Worm (Caenorhabditis elegans): ENCODE measurements around the gene F35D2.3.

F35D2.3 gene

DNA sequence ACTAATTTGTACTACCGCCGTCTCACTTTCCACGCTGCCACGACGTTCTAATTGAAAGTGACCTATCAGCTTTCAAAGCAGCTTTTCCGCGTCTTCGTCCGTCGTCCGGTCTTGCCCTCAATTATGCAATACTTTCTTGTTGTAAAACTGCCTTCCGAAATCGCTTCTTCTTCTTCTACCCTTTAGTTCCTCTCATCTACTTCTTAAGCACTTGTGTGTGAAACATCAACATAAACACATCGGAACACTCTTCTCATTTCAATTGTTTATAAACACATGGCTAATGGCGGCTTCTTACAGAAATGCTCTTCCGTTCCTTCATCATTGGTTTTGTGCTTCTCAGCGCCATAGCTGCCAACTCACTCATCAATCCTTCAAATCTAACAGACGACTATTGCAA lies at the start of gene F35D2.3:
TSS of gene F35D2.3 (plus strand) at position 301 of the 400 bp plus-strand sequence.
- TF ChIP-seq ama-1 (optimal IDR thresholded peaks at IDR 0.05) = no peak
- no peak for TF ChIP-seq tra-4 (tag; optimal IDR thresholded peaks at IDR 0.05)
- no peak for TF ChIP-seq flt-1 (GFP tag; IDR thresholded peaks at IDR 0.05)
- TF ChIP-seq hmg-4 (GFP tag; optimal IDR thresholded peaks at IDR 0.05) = no peak
- no peak for TF ChIP-seq pes-1 (GFP tag; IDR thresholded peaks at IDR 0.05)
- no peak for TF ChIP-seq ets-7 (tag; optimal IDR thresholded peaks at IDR 0.05)
- no peak for TF ChIP-seq ceh-36 (tag; optimal IDR thresholded peaks at IDR 0.05)
- no peak for TF ChIP-seq B0310.2 (tag; optimal IDR thresholded peaks at IDR 0.05)
- TF ChIP-seq F13C5.2 (tag; optimal IDR thresholded peaks at IDR 0.05) = no peak
- TF ChIP-seq ceh-13 (GFP tag; optimal IDR thresholded peaks at IDR 0.05) = no peak
- TF ChIP-seq tbx-37 (GFP tag; conservative IDR thresholded peaks at IDR 0.05) = no peak
- no peak for TF ChIP-seq scrt-1 (GFP tag; IDR thresholded peaks at IDR 0.05)
- TF ChIP-seq tbx-11 (GFP tag; IDR thresholded peaks at IDR 0.05) = no peak
- TF ChIP-seq sea-1 (GFP tag; conservative IDR thresholded peaks at IDR 0.05) = no peak
- no peak for TF ChIP-seq hmbx-1 (tag; optimal IDR thresholded peaks at IDR 0.05)
- TF ChIP-seq hnd-1 (tag; optimal IDR thresholded peaks at IDR 0.05) = no peak

DNA sequence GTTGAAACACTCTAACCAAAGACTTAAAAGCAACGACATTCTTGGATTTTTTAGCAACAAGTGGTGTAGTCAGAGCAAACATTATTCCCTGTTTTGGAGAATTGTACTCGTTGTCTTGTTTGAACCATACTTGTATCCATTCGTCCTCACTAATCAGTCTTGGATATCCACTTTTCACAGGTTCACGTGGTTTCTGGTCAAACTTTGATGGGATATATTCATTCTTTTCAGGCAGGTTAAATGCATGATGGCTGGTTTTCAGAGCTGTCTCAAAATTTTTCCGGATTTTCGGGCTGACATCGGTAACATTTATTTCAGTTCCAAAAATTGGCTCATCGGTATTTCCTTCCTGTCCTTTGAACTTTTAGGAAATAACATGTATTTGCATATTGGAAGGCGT lies 49.0 kb upstream of the F35D2.3 start:
- TF ChIP-seq F13C5.2 (tag; optimal IDR thresholded peaks at IDR 0.05) (no peak), ceh-13 (GFP tag; optimal IDR thresholded peaks at IDR 0.05) (no peak), tbx-37 (GFP tag; conservative IDR thresholded peaks at IDR 0.05) (no peak), aly-1 (tag; optimal IDR thresholded peaks at IDR 0.05) (no peak), ama-1 (optimal IDR thresholded peaks at IDR 0.05) (no peak), hmbx-1 (tag; optimal IDR thresholded peaks at IDR 0.05) (no peak), flt-1 (GFP tag; IDR thresholded peaks at IDR 0.05) (no peak), hnd-1 (tag; optimal IDR thresholded peaks at IDR 0.05) (no peak), pes-1 (GFP tag; IDR thresholded peaks at IDR 0.05) (no peak), tbx-11 (GFP tag; IDR thresholded peaks at IDR 0.05) (no peak), scrt-1 (GFP tag; IDR thresholded peaks at IDR 0.05) (no peak), ceh-36 (tag; optimal IDR thresholded peaks at IDR 0.05) (no peak), ets-7 (tag; optimal IDR thresholded peaks at IDR 0.05) (no peak), B0310.2 (tag; optimal IDR thresholded peaks at IDR 0.05) (no peak), sea-1 (GFP tag; conservative IDR thresholded peaks at IDR 0.05) (no peak), hmg-4 (GFP tag; optimal IDR thresholded peaks at IDR 0.05) (no peak), tra-4 (tag; optimal IDR thresholded peaks at IDR 0.05) (no peak)

DNA sequence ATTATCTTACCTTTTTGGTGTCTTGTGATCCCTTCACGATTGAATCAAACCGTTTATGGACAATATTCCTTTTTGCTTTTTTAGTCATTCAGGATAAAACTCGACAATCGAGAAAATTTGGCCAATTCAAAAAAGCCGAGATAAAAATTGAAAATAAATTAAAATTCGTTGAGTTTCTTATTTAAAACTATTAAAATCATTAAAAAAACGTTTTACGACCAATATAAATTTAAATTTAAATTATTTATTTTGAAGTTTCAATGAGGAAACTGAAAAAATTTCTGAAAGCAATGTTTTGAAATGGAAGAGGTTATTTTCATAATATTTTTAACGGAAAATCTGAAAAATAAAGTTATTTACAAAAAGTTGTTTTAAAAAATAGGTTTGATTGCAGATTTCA lies 47.1 kb upstream of the F35D2.3 start, which contains the start of gene ZK1290.15:
TSS of gene ZK1290.15 (plus strand) at position 301 of the 400 bp plus-strand sequence.
- no peak for TF ChIP-seq ets-7 (tag; optimal IDR thresholded peaks at IDR 0.05)
- TF ChIP-seq ceh-36 (tag; optimal IDR thresholded peaks at IDR 0.05) = no peak
- no peak for TF ChIP-seq ama-1 (optimal IDR thresholded peaks at IDR 0.05)
- TF ChIP-seq F13C5.2 (tag; optimal IDR thresholded peaks at IDR 0.05) = no peak
- no peak for TF ChIP-seq hmbx-1 (tag; optimal IDR thresholded peaks at IDR 0.05)
- no peak for TF ChIP-seq flt-1 (GFP tag; IDR thresholded peaks at IDR 0.05)
- TF ChIP-seq tbx-11 (GFP tag; IDR thresholded peaks at IDR 0.05) = no peak

DNA sequence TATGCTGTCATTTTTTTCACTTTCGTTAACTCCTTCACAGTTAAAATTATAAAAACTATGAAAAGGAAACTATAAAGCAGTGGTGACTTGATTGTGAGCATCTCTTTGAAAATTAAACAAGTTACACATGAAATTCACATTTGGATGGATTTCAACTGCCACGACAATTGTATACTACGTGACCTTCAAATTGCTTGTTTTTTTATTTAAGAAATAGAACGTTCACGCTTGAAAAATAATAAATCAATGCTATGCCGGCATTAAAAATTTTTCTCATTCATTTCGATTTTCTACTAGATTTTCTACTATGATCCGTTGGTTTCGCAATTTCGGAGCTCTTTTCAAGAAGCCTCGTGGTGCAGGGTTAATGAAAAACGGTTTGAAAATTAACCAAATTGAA lies 44.9 kb upstream of the F35D2.3 start, which contains the start of the genes ZK1290.7 and rnh-1.1:
TSS of gene ZK1290.7 (minus strand) at position 101 of the 400 bp plus-strand sequence.
TSS of gene rnh-1.1 (plus strand) at position 281 of the 400 bp plus-strand sequence.
- TF ChIP-seq hmg-4 (GFP tag; optimal IDR thresholded peaks at IDR 0.05) (no peak), scrt-1 (GFP tag; IDR thresholded peaks at IDR 0.05) (no peak), tra-4 (tag; optimal IDR thresholded peaks at IDR 0.05) (no peak), sea-1 (GFP tag; conservative IDR thresholded peaks at IDR 0.05) (no peak), pes-1 (GFP tag; IDR thresholded peaks at IDR 0.05) (no peak), aly-1 (tag; optimal IDR thresholded peaks at IDR 0.05) (no peak), tbx-11 (GFP tag; IDR thresholded peaks at IDR 0.05) (no peak), ama-1 (optimal IDR thresholded peaks at IDR 0.05) (no peak), ets-7 (tag; optimal IDR thresholded peaks at IDR 0.05) (no peak), hmbx-1 (tag; optimal IDR thresholded peaks at IDR 0.05) (no peak), tbx-37 (GFP tag; conservative IDR thresholded peaks at IDR 0.05) (no peak), B0310.2 (tag; optimal IDR thresholded peaks at IDR 0.05) (no peak), ceh-36 (tag; optimal IDR thresholded peaks at IDR 0.05) (no peak), hnd-1 (tag; optimal IDR thresholded peaks at IDR 0.05) (no peak), flt-1 (GFP tag; IDR thresholded peaks at IDR 0.05) (no peak)

DNA sequence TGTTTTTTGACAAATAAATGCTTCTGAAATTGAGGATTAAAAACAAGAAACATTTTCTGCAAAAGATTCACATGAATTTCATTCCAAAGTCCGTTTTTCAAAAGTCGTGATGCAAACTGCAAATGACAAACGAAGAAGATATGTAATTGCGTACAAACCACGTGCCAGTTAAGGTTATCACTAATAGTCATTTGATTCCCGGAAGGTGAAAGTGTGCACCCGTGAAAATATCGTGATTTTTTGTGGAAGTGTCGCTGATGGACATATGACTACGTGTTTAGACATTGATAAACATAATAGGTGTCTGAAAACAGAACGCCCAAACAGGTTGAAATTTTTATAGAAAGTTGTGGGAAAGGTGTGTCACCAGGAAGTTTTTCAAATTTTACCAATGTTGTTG lies 42.2 kb upstream of the F35D2.3 start:
- TF ChIP-seq ceh-13 (GFP tag; optimal IDR thresholded peaks at IDR 0.05) = no peak
- TF ChIP-seq sea-1 (GFP tag; conservative IDR thresholded peaks at IDR 0.05) = no peak
- no peak for TF ChIP-seq scrt-1 (GFP tag; IDR thresholded peaks at IDR 0.05)
- TF ChIP-seq tbx-11 (GFP tag; IDR thresholded peaks at IDR 0.05) = no peak
- no peak for TF ChIP-seq pes-1 (GFP tag; IDR thresholded peaks at IDR 0.05)
- no peak for TF ChIP-seq flt-1 (GFP tag; IDR thresholded peaks at IDR 0.05)
- no peak for TF ChIP-seq tbx-37 (GFP tag; conservative IDR thresholded peaks at IDR 0.05)
- no peak for TF ChIP-seq ets-7 (tag; optimal IDR thresholded peaks at IDR 0.05)
- TF ChIP-seq aly-1 (tag; optimal IDR thresholded peaks at IDR 0.05) = no peak
- TF ChIP-seq hmg-4 (GFP tag; optimal IDR thresholded peaks at IDR 0.05) = no peak
- TF ChIP-seq B0310.2 (tag; optimal IDR thresholded peaks at IDR 0.05) = no peak

DNA sequence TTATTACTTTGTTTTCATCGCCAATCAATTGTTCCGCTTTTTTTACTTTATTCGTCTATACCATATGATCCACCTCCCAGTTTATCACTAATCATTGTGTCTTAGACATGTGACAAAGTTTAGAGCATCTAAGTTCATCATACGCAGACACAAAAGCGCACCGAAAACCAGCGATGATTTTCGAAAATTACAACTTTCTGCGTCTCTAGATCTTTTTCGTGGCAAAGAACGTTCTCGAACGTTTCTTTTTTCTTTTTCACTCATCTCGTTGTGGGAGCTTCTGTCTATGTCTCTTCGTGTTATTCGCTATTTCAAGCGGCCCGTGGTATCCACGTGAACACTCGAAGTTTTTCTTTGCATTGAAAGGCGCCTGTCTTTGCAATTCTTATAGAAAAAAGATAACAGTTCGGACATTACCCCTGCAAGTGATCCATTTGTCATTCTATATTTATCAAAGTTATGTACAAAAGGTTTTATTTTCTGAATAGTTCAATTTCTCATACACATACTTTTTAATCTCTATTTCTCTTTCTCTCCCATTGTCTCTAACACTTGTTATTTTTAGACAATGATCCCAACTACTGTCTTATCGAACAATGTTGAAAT lies 41.2 kb upstream of the F35D2.3 start, which contains the start of gene ZK1290.5:
TSS of gene ZK1290.5 (plus strand) at position 566 of the 606 bp plus-strand sequence.
- TF ChIP-seq hmg-4 (GFP tag; optimal IDR thresholded peaks at IDR 0.05) (no peak), flt-1 (GFP tag; IDR thresholded peaks at IDR 0.05) (no peak), aly-1 (tag; optimal IDR thresholded peaks at IDR 0.05) (no peak), tbx-37 (GFP tag; conservative IDR thresholded peaks at IDR 0.05) (no peak), tra-4 (tag; optimal IDR thresholded peaks at IDR 0.05) (no peak), pes-1 (GFP tag; IDR thresholded peaks at IDR 0.05) (no peak), hnd-1 (tag; optimal IDR thresholded peaks at IDR 0.05) (no peak), B0310.2 (tag; optimal IDR thresholded peaks at IDR 0.05) (no peak), scrt-1 (GFP tag; IDR thresholded peaks at IDR 0.05) (no peak), ceh-13 (GFP tag; optimal IDR thresholded peaks at IDR 0.05) (no peak), ama-1 (optimal IDR thresholded peaks at IDR 0.05) (no peak), F13C5.2 (tag; optimal IDR thresholded peaks at IDR 0.05) (no peak), tbx-11 (GFP tag; IDR thresholded peaks at IDR 0.05) (no peak), ceh-36 (tag; optimal IDR thresholded peaks at IDR 0.05) (no peak)

DNA sequence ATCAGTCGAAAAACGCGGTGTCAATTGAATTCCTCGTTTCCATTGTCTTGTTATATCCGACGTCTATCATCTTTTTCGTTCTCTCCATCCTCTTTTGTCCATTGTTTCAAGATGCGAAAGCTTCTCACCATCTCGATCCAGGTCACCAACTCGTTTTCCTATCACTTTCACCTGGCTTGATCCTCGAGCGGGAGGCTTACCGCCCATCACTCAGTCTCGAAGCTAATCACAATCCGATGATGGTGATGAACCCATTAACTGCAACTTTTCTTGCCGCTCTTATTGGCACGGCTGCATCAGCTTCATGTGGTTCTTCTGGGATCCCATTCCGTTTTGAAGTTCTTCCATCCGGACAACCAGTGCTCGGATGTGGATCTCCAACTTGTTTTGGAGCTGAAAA lies 39.5 kb upstream of the F35D2.3 start, which contains the start of gene wrt-1:
TSS of gene wrt-1 (plus strand) at position 53 of the 400 bp plus-strand sequence.
- TF ChIP-seq tbx-11 (GFP tag; IDR thresholded peaks at IDR 0.05) = no peak
- TF ChIP-seq hmbx-1 (tag; optimal IDR thresholded peaks at IDR 0.05) = no peak
- no peak for TF ChIP-seq scrt-1 (GFP tag; IDR thresholded peaks at IDR 0.05)
- no peak for TF ChIP-seq hnd-1 (tag; optimal IDR thresholded peaks at IDR 0.05)
- TF ChIP-seq aly-1 (tag; optimal IDR thresholded peaks at IDR 0.05) = no peak
- TF ChIP-seq ets-7 (tag; optimal IDR thresholded peaks at IDR 0.05) = no peak
- no peak for TF ChIP-seq hmg-4 (GFP tag; optimal IDR thresholded peaks at IDR 0.05)
- TF ChIP-seq flt-1 (GFP tag; IDR thresholded peaks at IDR 0.05) = no peak
- TF ChIP-seq pes-1 (GFP tag; IDR thresholded peaks at IDR 0.05) = no peak
- TF ChIP-seq B0310.2 (tag; optimal IDR thresholded peaks at IDR 0.05) = no peak
- TF ChIP-seq ceh-13 (GFP tag; optimal IDR thresholded peaks at IDR 0.05) = no peak
- no peak for TF ChIP-seq ama-1 (optimal IDR thresholded peaks at IDR 0.05)
- TF ChIP-seq F13C5.2 (tag; optimal IDR thresholded peaks at IDR 0.05) = no peak
- no peak for TF ChIP-seq tbx-37 (GFP tag; conservative IDR thresholded peaks at IDR 0.05)
- no peak for TF ChIP-seq sea-1 (GFP tag; conservative IDR thresholded peaks at IDR 0.05)
- TF ChIP-seq tra-4 (tag; optimal IDR thresholded peaks at IDR 0.05) = no peak

All from whole organism, early embryonic.